Worm (Caenorhabditis elegans) whole organism, L4 larva: ENCODE measurements around the gene Y50D4A.6.
"Not testable (repeated sequence)": the region's sequence is repeated elsewhere in the genome, so short reads cannot be mapped to it uniquely, and the experiment has no call there.

Experiments
- F37D6.2 ChIP-seq: sonication (generic microtip); optimal IDR thresholded peaks from 2 replicates; lab custom pipeline; 2016; ENCODE audit warnings: mild to moderate bottlenecking, missing genetic modification characterization, missing compliant biosample characterization
- T20F7.1 ChIP-seq: fragments of 200-800 bp; sonication (Bioruptor generic); optimal IDR thresholded peaks from 2 replicates; lab custom pipeline; 2018; ENCODE audit warnings: mild to moderate bottlenecking, missing genetic modification characterization, missing compliant biosample characterization
- T26A8.4 ChIP-seq: fragments of 200-800 bp; sonication (Bioruptor generic); IDR thresholded peaks from 2 replicates; pipeline ENCODE4 v1.3.6; 2022; ENCODE audit warnings: missing genetic modification characterization, missing compliant biosample characterization
- Y105C5A.15 ChIP-seq: fragments of 200-800 bp; sonication (Bioruptor generic); IDR thresholded peaks from 2 replicates; pipeline ENCODE4 v1.3.6; 2022; ENCODE audit warnings: missing genetic modification characterization, missing compliant biosample characterization
- Y48G9A.11 ChIP-seq: fragments of 200-800 bp; sonication (Bioruptor generic); IDR thresholded peaks from 2 replicates; pipeline ENCODE4 v1.3.6; 2022; ENCODE audit warnings: missing genetic modification reagents, missing genetic modification characterization, missing compliant biosample characterization
- ZK337.2 ChIP-seq: fragments of 200-800 bp; sonication (Bioruptor generic); IDR thresholded peaks from 2 replicates; pipeline ENCODE4 v1.3.6; 2022; ENCODE audit warnings: missing genetic modification reagents, missing genetic modification characterization, missing compliant biosample characterization
- ceh-20 ChIP-seq: fragments of 200-800 bp; sonication (Bioruptor generic); IDR thresholded peaks from 2 replicates; pipeline ENCODE4 v1.3.6; 2022; ENCODE audit warnings: missing genetic modification reagents, missing genetic modification characterization, missing compliant biosample characterization
- ceh-44 ChIP-seq: fragments of 200-800 bp; sonication (Bioruptor generic); IDR thresholded peaks from 2 replicates; pipeline ENCODE4 v1.3.6; 2022; ENCODE audit warnings: missing genetic modification reagents, missing genetic modification characterization, missing compliant biosample characterization
- ceh-82 ChIP-seq: sonication (generic microtip); optimal IDR thresholded peaks from 2 replicates; lab custom pipeline; 2017; ENCODE audit warnings: missing biosample characterization, missing genetic modification characterization
- daf-16 ChIP-seq, 3 experiments: sonication (generic microtip); optimal IDR thresholded peaks; 2 replicates each; lab custom pipeline; 2016 to 2017; ENCODE audit warnings: missing genetic modification characterization in 3 of 3, missing genetic modification reagents in 3 of 3, mild to moderate bottlenecking in 2 of 3, missing compliant biosample characterization in 2 of 3, missing biosample characterization in 1 of 3, moderate library complexity in 1 of 3
- dmd-6 ChIP-seq: fragments of 200-800 bp; sonication (Bioruptor generic); IDR thresholded peaks from 2 replicates; pipeline ENCODE4 v1.3.6; 2022; ENCODE audit warnings: missing genetic modification reagents, missing genetic modification characterization, missing compliant biosample characterization
- dmd-9 ChIP-seq: fragments of 200-800 bp; sonication (Bioruptor generic); IDR thresholded peaks from 2 replicates; pipeline ENCODE4 v1.3.6; 2022; ENCODE audit warnings: missing genetic modification reagents, missing genetic modification characterization, missing compliant biosample characterization
- dpl-1 ChIP-seq: fragments of 150-350 bp; optimal IDR thresholded peaks from 2 replicates; lab custom pipeline; 2014; ENCODE audit warnings: missing biosample characterization, missing genetic modification reagents, missing genetic modification characterization
- duxl-1 ChIP-seq: sonication (generic microtip); optimal IDR thresholded peaks from 2 replicates; lab custom pipeline; 2016; ENCODE audit warnings: mild to moderate bottlenecking, missing genetic modification characterization, moderate library complexity, missing compliant biosample characterization; ENCODE audit not compliant: poor library complexity
- dve-1 ChIP-seq: sonication (generic microtip); optimal IDR thresholded peaks from 2 replicates; lab custom pipeline; 2017; ENCODE audit warnings: antibody characterized with exemption, mild to moderate bottlenecking, missing genetic modification characterization, missing compliant biosample characterization; ENCODE audit not compliant: insufficient read depth
- egl-27 ChIP-seq: sonication (generic microtip); optimal IDR thresholded peaks from 3 replicates; lab custom pipeline; 2017; ENCODE audit warnings: missing biosample characterization, missing genetic modification reagents, missing genetic modification characterization
- fkh-10 ChIP-seq: fragments of 150-350 bp; optimal IDR thresholded peaks from 2 replicates; lab custom pipeline; 2014; ENCODE audit warnings: missing biosample characterization, missing genetic modification reagents, missing genetic modification characterization
- hlh-11 ChIP-seq: fragments of 200-800 bp; sonication (Bioruptor generic); optimal IDR thresholded peaks from 2 replicates; lab custom pipeline; 2018; ENCODE audit warnings: mild to moderate bottlenecking, missing genetic modification characterization, missing compliant biosample characterization
- hmg-1.1 ChIP-seq: fragments of 200-800 bp; sonication (Bioruptor generic); IDR thresholded peaks from 2 replicates; pipeline ENCODE4 v1.3.6; 2022; ENCODE audit warnings: missing genetic modification reagents, missing genetic modification characterization, missing compliant biosample characterization
- lin-13 ChIP-seq: fragments of 150-350 bp; optimal IDR thresholded peaks from 2 replicates; lab custom pipeline; 2014; ENCODE audit warnings: missing biosample characterization, missing genetic modification reagents, missing genetic modification characterization
- lin-15B ChIP-seq: fragments of 150-350 bp; sonication (generic microtip); optimal IDR thresholded peaks from 3 replicates; lab custom pipeline; 2014; ENCODE audit warnings: missing biosample characterization, missing genetic modification characterization
- lin-38 ChIP-seq: fragments of 200-800 bp; sonication (Bioruptor generic); IDR thresholded peaks from 2 replicates; pipeline ENCODE4 v1.3.6; 2022; ENCODE audit warnings: missing genetic modification reagents, missing genetic modification characterization, missing compliant biosample characterization
- lsy-2 ChIP-seq, 2 experiments: fragments of 150-350 bp in 1 of 2; sonication (generic microtip) in 1 of 2; optimal IDR thresholded peaks; 2 replicates each; lab custom pipeline; 2014 to 2017; ENCODE audit warnings: missing biosample characterization in 2 of 2, missing genetic modification characterization in 2 of 2
- madf-5 ChIP-seq, 2 experiments: fragments of 200-800 bp; sonication (Bioruptor generic); IDR thresholded peaks; 2 replicates each; pipeline ENCODE4 v1.3.6; 2022; ENCODE audit warnings: missing compliant biosample characterization in 2 of 2, missing genetic modification characterization in 2 of 2
- mep-1 ChIP-seq: fragments of 150-350 bp; sonication (generic microtip); optimal IDR thresholded peaks from 3 replicates; lab custom pipeline; 2014; ENCODE audit warnings: missing biosample characterization, missing genetic modification characterization
- mes-2 ChIP-seq: sonication (generic microtip); optimal IDR thresholded peaks from 2 replicates; lab custom pipeline; 2016; ENCODE audit warnings: missing genotype, mild to moderate bottlenecking, missing genetic modification characterization, missing compliant biosample characterization; ENCODE audit not compliant: poor library complexity, severe bottlenecking
- nhr-6 ChIP-seq: fragments of 150-350 bp; optimal IDR thresholded peaks from 2 replicates; lab custom pipeline; 2014; ENCODE audit warnings: missing biosample characterization, missing genetic modification characterization
- pha-4 ChIP-seq, 2 experiments: fragments of 150-350 bp in 1 of 2; fragments of 200-800 bp in 1 of 2; sonication (Bioruptor generic) in 1 of 2; IDR thresholded peaks in 1 of 2; optimal IDR thresholded peaks in 1 of 2; 2 replicates each; pipeline versions ENCODE4 v1.3.6 to Lab custom; 2014 to 2022; ENCODE audit warnings: missing genetic modification characterization in 2 of 2, missing genetic modification reagents in 2 of 2, missing biosample characterization in 1 of 2, missing compliant biosample characterization in 1 of 2
- rbr-2 ChIP-seq: sonication (generic microtip); optimal IDR thresholded peaks from 2 replicates; lab custom pipeline; 2016; ENCODE audit warnings: missing genotype, missing genetic modification characterization, missing compliant biosample characterization
- sdz-12 ChIP-seq: fragments of 200-800 bp; sonication (Bioruptor generic); optimal IDR thresholded peaks from 2 replicates; lab custom pipeline; 2018; ENCODE audit warnings: mild to moderate bottlenecking, missing genetic modification characterization, missing compliant biosample characterization
- snpc-1.2 ChIP-seq: fragments of 200-800 bp; sonication (Bioruptor generic); IDR thresholded peaks from 2 replicates; pipeline ENCODE4 v1.3.6; 2022; ENCODE audit warnings: missing genetic modification reagents, missing genetic modification characterization, missing compliant biosample characterization
- spr-3 ChIP-seq: fragments of 200-800 bp; sonication (Bioruptor generic); optimal IDR thresholded peaks from 2 replicates; lab custom pipeline; 2018; ENCODE audit warnings: mild to moderate bottlenecking, missing genetic modification characterization, missing compliant biosample characterization
- tag-97 ChIP-seq: fragments of 200-800 bp; sonication (Bioruptor generic); IDR thresholded peaks from 2 replicates; pipeline ENCODE4 v1.3.6; 2022; ENCODE audit warnings: missing genetic modification characterization, missing compliant biosample characterization
- unc-130 ChIP-seq: sonication (generic microtip); optimal IDR thresholded peaks from 2 replicates; lab custom pipeline; 2016; ENCODE audit warnings: missing genetic modification reagents, missing genetic modification characterization, missing compliant biosample characterization
- unc-62 ChIP-seq, 3 experiments: fragments of 150-350 bp in 1 of 3; sonication (generic microtip); optimal IDR thresholded peaks in 2 of 3; peaks in 1 of 3; 1 replicate in 1 of 3; 2 replicates in 2 of 3; lab custom pipeline; 2014 to 2017; ENCODE audit warnings: missing biosample characterization in 3 of 3, missing genetic modification characterization in 3 of 3, missing genetic modification reagents in 3 of 3, missing genotype in 1 of 3
- zag-1 ChIP-seq: fragments of 150-350 bp; optimal IDR thresholded peaks from 2 replicates; lab custom pipeline; 2014; ENCODE audit warnings: missing biosample characterization, missing genetic modification characterization
- zfp-2 ChIP-seq: sonication (generic microtip); optimal IDR thresholded peaks from 2 replicates; lab custom pipeline; 2016; ENCODE audit warnings: mild to moderate bottlenecking, missing genetic modification characterization, missing compliant biosample characterization
- zfp-3 ChIP-seq: fragments of 200-800 bp; sonication (Bioruptor generic); conservative IDR thresholded peaks from 2 replicates; pipeline ENCODE4 v1.3.6; 2022; ENCODE audit warnings: missing genetic modification reagents, missing genetic modification characterization, missing compliant biosample characterization
- zip-2 ChIP-seq: fragments of 150-350 bp; optimal IDR thresholded peaks from 2 replicates; lab custom pipeline; 2014; ENCODE audit warnings: missing biosample characterization, missing genetic modification characterization
- ztf-7 ChIP-seq: fragments of 150-350 bp; optimal IDR thresholded peaks from 2 replicates; lab custom pipeline; 2014; ENCODE audit warnings: missing biosample characterization, missing genetic modification characterization

Gene Y50D4A.6

DNA sequence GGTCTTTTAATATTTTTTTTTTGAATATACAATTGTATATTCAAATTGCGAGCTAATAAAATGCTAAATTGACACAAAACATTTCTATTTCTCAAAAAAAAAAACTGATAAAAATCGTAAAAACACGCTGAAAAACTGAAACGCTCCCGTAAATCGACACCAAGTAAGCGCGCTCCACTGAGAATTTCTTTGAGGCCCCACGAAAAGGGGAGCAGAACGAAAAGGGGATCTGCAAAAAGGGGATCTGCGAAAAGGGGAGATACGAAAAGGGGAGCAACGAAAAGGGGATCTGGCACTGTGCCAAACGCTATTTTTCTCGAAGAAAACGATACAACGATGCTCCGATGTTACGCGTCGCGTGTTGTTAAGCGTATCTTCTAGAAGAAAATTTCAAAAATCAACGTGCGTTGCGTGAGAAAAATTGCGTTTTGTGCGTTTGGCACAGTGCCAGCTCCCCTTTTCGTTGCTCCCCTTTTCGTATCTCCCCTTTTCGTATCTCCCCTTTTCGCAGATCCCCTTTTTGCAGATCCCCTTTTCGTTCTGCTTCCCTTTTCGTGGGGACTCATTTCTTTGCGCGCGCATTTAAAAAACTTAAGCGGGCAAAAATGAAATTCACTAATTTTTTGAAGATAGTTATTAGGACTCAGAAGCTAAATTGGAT is 1.9 kb downstream of the Y50D4A.6 start (continued):
- TF ChIP-seq daf-16 (GFP tag; optimal IDR thresholded peaks at IDR 0.05; lab: Kevin White, UChicago); pha-4 (tag; optimal IDR thresholded peaks at IDR 0.05; lab: Kevin White, UChicago): not testable (repeated sequence)
- TF ChIP-seq daf-16 (tag; optimal IDR thresholded peaks at IDR 0.05; lab: Kevin White, UChicago) (peak; percentile 16), Y48G9A.11 (peak; percentile 92), lsy-2 (tag; optimal IDR thresholded peaks at IDR 0.05; lab: Kevin White, UChicago) (peak in 1 of 2 experiments; percentile 50), F37D6.2 (tag; lab: Kevin White, UChicago) (peak; percentile 41), zfp-3 (peak; percentile 68), hmg-1.1 (GFP tag; lab: Robert Waterston, UW) (peak; percentile 77), mep-1 (peak; percentile 58), ceh-20 (GFP tag; lab: Robert Waterston, UW) (0 out of 2 replicates have a peak, but pooled peaks have one; percentile 39), snpc-1.2 (GFP tag; lab: Robert Waterston, UW) (peak; percentile 45; the same call in 1 of the 2 replicates), dpl-1 (peak; percentile 45), unc-130 (peak; percentile 69), hlh-11 (peak; percentile 18), madf-5 (GFP tag; IDR thresholded peaks at IDR 0.05; lab: Robert Waterston, UW) (0 out of 4 replicates have a peak, but pooled peaks have one; percentile 54 to 61), pha-4 (GFP tag; IDR thresholded peaks at IDR 0.05; lab: Robert Waterston, UW) (peak; percentile 56), rbr-2 (peak; percentile 60), ceh-44 (peak; percentile 77), duxl-1 (peak; percentile 19)

DNA sequence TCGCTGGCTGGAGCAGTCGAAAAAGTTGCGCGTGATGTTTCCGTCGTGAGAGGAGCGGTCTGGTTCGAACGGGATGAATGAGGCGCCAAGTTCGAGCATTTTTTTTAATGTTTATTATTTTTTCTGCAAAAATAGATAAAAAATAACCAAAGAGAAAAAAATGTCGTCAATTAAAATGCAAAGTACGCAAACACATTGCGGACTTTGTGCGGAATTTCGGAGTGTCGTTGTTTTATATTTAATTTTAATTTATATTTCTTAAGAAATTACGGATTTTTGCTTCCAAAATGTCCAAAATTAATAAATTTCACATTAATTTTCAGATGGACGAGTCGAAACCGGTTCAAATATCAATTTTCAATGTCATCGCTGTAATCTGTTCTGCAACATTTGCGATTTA is 3.1 kb downstream of the Y50D4A.6 start, which contains the start of the genes wrb-1 and Y50D4A.4:
TSS of gene wrb-1 (plus strand) at position 78 of the 400 bp plus-strand sequence.
TSS of gene Y50D4A.4 (minus strand) at position 133 of the 400 bp plus-strand sequence.
- TF ChIP-seq dve-1 (tag; lab: Kevin White, UChicago) (peak; percentile 53), Y48G9A.11 (peak; percentile 93), sdz-12 (GFP tag; lab: Kevin White, UChicago) (no peak), mes-2 (tag; lab: Kevin White, UChicago) (peak; percentile 87), T20F7.1 (GFP tag; lab: Kevin White, UChicago) (peak; percentile 97), ztf-7 (tag; lab: Kevin White, UChicago) (peak; percentile 13), egl-27 (tag; lab: Kevin White, UChicago) (no peak), lsy-2 (tag; optimal IDR thresholded peaks at IDR 0.05; lab: Kevin White, UChicago) (peak in 1 of 2 experiments; percentile 90), nhr-6 (tag; lab: Kevin White, UChicago) (peak; percentile 17), pha-4 (GFP tag; IDR thresholded peaks at IDR 0.05; lab: Robert Waterston, UW) (no peak), pha-4 (tag; optimal IDR thresholded peaks at IDR 0.05; lab: Kevin White, UChicago) (peak; percentile 18), dpl-1 (peak; percentile 86), lin-38 (peak; percentile 78), mep-1 (peak; percentile 74), zfp-2 (no peak), rbr-2 (peak; percentile 49)

DNA sequence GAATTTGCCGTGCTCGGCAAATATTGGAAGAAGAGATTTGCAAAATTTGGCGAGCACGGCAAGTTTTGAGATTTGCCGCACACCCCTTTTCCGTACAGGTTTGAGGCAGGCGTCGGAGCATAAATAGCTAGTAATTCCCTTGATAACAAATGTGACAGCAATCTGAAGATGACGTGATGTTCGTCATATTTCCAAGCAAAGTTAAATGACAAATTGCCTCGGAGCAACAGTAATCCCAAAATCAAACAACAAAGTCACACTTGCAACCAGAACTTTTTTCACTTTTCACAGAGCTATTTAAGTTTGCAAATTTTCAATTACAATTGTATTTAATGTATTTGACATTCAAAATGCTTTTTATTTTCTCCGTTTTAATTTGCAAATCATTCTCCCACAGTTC is 19.8 kb downstream of the Y50D4A.6 start, which contains the start of gene F25A2.1:
TSS of gene F25A2.1 (plus strand) at position 301 of the 400 bp plus-strand sequence.
- TF ChIP-seq dmd-6 (GFP tag; lab: Robert Waterston, UW) (peak; percentile 51), mep-1 (no peak), unc-62 (GFP tag; optimal IDR thresholded peaks at IDR 0.05 in 1 of 2; lab: Kevin White, UChicago) (peak in 1 of 2 experiments; percentile 43), unc-62 (tag; optimal IDR thresholded peaks at IDR 0.05; lab: Kevin White, UChicago) (no peak)

DNA sequence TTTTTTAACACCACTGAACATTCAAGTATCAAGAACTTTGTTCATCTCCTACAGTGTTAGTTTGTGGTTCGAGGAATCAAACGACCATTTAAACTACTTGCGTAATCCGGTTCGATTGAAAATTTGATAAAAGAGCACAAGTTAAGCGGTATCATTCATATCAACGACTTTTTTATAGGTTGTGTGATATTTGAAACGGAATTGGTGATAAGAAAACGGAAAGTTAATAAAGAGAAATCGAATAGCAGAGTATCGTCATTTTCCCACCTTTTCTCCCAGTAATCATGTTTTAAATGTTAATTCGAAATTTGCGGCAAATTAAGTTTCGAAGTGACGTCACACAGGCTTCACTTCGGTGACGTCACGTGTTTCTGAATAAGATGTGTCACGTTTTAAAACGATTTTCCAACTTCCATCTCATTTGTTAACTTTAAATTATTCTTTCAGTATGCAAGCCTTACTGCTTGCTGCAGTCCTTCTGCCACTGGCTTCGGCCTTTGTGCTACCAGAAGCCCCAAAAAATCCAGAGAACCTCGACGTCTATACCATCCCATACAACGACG is 22.7 kb downstream of the Y50D4A.6 start, which contains the start of gene T21H3.1:
TSS of gene T21H3.1 (plus strand) at position 448 of the 563 bp plus-strand sequence.
- no peak for TF ChIP-seq duxl-1
- no peak for TF ChIP-seq spr-3 (GFP tag; lab: Kevin White, UChicago)
- no peak for TF ChIP-seq zip-2 (tag; lab: Kevin White, UChicago)
- TF ChIP-seq nhr-6 (tag; lab: Kevin White, UChicago), result no peak
- no peak for TF ChIP-seq T26A8.4 (GFP tag; lab: Robert Waterston, UW)
- TF ChIP-seq rbr-2, result no peak
- no peak for TF ChIP-seq ZK337.2 (GFP tag; lab: Robert Waterston, UW)
- no peak for TF ChIP-seq dmd-9 (GFP tag; lab: Robert Waterston, UW)
- no peak for TF ChIP-seq lin-13
- no peak for TF ChIP-seq ztf-7 (tag; lab: Kevin White, UChicago)
- TF ChIP-seq lsy-2 (tag; optimal IDR thresholded peaks at IDR 0.05; lab: Kevin White, UChicago), result peak in 1 of 2 experiments; percentile 36
- TF ChIP-seq lin-15B (tag; lab: Kevin White, UChicago), result no peak
- no peak for TF ChIP-seq ceh-82 (tag; lab: Kevin White, UChicago)
- TF ChIP-seq tag-97 (GFP tag; lab: Robert Waterston, UW), result no peak
- no peak for TF ChIP-seq zfp-3
- TF ChIP-seq Y105C5A.15 (GFP tag; lab: Robert Waterston, UW), result no peak
- TF ChIP-seq zag-1, result no peak
- no peak for TF ChIP-seq fkh-10 (GFP tag; lab: Kevin White, UChicago)
- TF ChIP-seq madf-5 (GFP tag; IDR thresholded peaks at IDR 0.05; lab: Robert Waterston, UW), result no peak
